Fruit fly (Drosophila melanogaster): Measurements from ENCODE around the gene CG14881.

DNA sequence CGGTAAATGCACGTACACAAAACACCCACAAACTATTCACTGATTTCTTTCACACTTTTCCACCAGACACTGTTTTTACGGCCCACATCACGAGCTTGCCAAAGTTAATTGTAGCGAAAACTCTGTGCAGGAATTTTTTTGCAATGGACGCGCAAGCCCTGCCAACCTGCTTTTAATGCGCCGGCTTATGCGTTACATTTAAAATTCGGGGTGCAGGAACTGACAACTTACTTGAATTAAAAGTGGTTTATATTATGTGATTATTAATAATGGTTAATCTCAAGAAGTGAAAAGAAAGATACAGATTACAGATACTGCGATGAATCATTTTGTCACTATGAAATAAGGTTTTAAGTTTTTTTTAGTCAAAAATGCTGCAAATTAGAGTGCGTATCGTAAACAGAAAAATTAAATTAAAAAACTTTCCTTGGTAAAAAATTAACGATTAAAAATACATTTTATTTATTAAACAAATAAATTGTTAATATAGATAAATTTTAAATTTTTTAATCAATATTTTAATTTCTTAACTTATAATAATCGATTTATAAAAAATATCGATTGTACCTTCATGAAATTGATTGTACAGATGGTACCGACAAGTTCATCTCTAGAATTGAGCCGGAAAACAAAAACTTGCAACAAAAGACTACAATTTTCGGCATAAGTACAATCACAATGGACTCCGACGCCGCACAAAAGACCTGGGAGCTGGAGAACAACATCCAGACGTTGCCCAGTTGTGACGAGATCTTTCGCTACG lies 35.0 kb downstream of the CG14881 start, which contains the start of the genes CG42232 and CSN5:
- TF ChIP-seq CG3919 (GFP tag; optimal IDR thresholded peaks at IDR 0.05) (no peak), Eip78C (GFP tag) (no peak), fd59A (GFP tag; optimal IDR thresholded peaks at IDR 0.05) (no peak), CG4318 (GFP tag; optimal IDR thresholded peaks at IDR 0.05) (no peak), CG8319 (GFP tag; optimal IDR thresholded peaks at IDR 0.05) (no peak), CG31627 (GFP tag; optimal IDR thresholded peaks at IDR 0.05) (no peak), pdm3 (GFP tag; optimal IDR thresholded peaks at IDR 0.05) (no peak), eg (GFP tag; IDR thresholded peaks at IDR 0.05) (no peak; the same call in 2 of the 3 replicates), CG16779 (tag; optimal IDR thresholded peaks at IDR 0.05) (no peak)

Data from whole organism, prepupa.